Fruit fly (Drosophila melanogaster) whole organism, pupa: ENCODE measurements around the gene CG17078.

Experiments
- CG17806 ChIP-seq: fragments of 200-800 bp; sonication (Bioruptor generic); optimal IDR thresholded peaks from 2 replicates; lab custom pipeline; 2018; ENCODE audit warnings: missing biosample characterization, mild to moderate bottlenecking, missing genetic modification characterization, moderate library complexity
- CG8159 ChIP-seq: fragments of 200-800 bp; sonication (Bioruptor generic); optimal IDR thresholded peaks from 3 replicates; lab custom pipeline; 2018; ENCODE audit warnings: missing biosample characterization, mild to moderate bottlenecking, missing genetic modification characterization, moderate library complexity
- CG8301 ChIP-seq: fragments of 200-800 bp; sonication (Bioruptor generic); optimal IDR thresholded peaks from 2 replicates; lab custom pipeline; 2018; ENCODE audit warnings: missing biosample characterization, mild to moderate bottlenecking, missing genetic modification characterization
- Pif1A ChIP-seq: fragments of 200-800 bp; sonication (Bioruptor generic); optimal IDR thresholded peaks from 3 replicates; lab custom pipeline; 2016; ENCODE audit warnings: missing biosample characterization, missing genetic modification characterization

dm6 chr2L:291657-292056, 13.6 kb upstream of the CG17078 start, which contains the start of gene CG3625:
- TF ChIP-seq CG8159 (tag; lab: Kevin White, UChicago) = no peak
- no peak for TF ChIP-seq Pif1A (GFP tag; lab: Kevin White, UChicago)
- no peak for TF ChIP-seq CG17806
- TF ChIP-seq CG8301 (tag; lab: Kevin White, UChicago) = no peak
